Fruit fly (Drosophila melanogaster) ovary, adult (tissue): ENCODE data around the gene Lip3.

ENCODE experiments used
- CG17801 ChIP-seq: fragments of 200-800 bp; optimal IDR thresholded peaks from 2 replicates; lab custom pipeline; 2019; ENCODE audit warnings: missing biosample characterization, mild to moderate bottlenecking, missing genetic modification characterization, moderate library complexity; ENCODE audit not compliant: partially characterized antibody

The Lip3 gene

dm6 chr3R:13388160-13388870 lies 16.6 kb upstream of the Lip3 start, which contains the start of gene CG9799:
CG9799 (minus strand) TSS chr3R:13388709.
- no peak for TF ChIP-seq CG17801 (GFP tag; lab: Kevin White, UChicago)

- TF ChIP-seq CG17801 (GFP tag; lab: Kevin White, UChicago), result no peak
These were observed 13.4 kb upstream of the Lip3 start for dm6 chr3R:13385105-13385504.

DNA sequence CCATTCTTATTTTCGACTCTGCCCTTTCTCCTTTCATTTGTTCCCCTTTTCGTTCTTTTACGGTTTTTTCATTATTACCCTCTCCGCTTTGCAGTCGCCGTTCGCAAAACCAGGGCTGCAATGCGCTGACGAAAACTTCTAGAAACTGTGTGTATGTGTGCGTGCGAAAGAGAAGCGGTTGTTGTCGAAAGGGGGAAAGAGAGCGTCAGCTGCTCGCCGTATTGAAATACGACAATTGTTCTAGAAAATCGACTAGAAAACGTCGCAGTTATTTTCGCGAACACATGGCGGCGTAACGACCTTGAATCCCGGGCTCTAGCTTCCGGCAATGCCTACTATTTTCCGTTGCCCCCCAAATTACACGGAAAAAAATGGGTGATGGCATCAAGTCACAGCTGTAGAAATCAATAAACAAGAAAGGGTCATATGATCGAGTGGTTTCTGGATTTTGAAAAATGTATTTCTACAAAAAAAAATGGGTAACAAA lies 11.0 kb upstream of the Lip3 start:
- TF ChIP-seq CG17801 (GFP tag; lab: Kevin White, UChicago), result peak; percentile 48

- TF ChIP-seq CG17801 (GFP tag; lab: Kevin White, UChicago), result peak; percentile 27
These were observed 10.2 kb upstream of the Lip3 start, which contains the start of the genes mRpS21 and Droj2 for dm6 chr3R:13381744-13382435. mRpS21 (minus strand) TSS chr3R:13381809. Droj2 (plus strand) TSS chr3R:13382106.

DNA sequence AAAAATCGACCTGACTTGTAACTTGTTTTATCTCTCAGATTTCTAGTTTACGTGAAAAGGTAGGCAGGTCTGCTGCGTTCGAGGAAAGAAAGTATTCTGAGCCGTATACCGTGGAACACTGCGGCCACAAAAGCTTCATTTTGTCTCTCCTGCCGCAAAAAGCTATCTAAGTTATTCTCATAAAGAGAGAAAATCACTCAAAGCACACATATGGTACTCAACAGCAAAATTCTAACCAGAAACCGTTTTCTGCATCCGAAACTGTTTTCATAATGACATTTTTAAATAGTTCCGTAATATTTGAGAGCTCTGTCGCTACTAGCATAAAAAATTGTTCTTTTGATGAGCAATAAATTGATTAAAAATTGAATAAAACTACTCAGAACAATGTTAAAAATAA lies 8.0 kb upstream of the Lip3 start, which contains the start of the genes CG9813 and CG8870:
Gene CG9813 (minus strand): TSS at position 101 of the 400 bp plus-strand sequence.
Gene CG8870 (plus strand): TSS at position 168 of the 400 bp plus-strand sequence.
- no peak for TF ChIP-seq CG17801 (GFP tag; lab: Kevin White, UChicago)

DNA sequence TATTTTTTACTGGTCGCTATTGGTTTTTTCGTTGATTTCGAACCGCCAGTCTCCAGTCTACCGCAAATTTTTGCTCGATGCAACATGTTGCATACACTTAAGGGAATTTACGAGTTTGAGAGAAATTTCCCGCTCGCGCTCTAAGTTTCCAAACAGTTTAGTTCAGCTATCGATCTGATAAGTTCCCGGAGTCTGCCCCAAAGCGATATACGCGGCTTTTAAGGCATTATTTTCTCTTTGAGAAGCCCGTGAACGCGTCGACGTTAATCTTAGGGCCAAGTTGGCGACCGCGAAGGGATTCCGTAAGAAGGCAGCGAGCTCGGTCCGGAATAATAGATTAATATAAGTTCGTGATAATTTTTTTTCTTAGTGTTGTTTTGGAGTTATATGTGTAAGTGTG lies 3.2 kb upstream of the Lip3 start:
- no peak for TF ChIP-seq CG17801 (GFP tag; lab: Kevin White, UChicago)

dm6 chr3R:13369348-13369747 lies 2.4 kb downstream of the Lip3 start, which contains the start of gene CheA87a:
CheA87a (plus strand) TSS chr3R:13369648.
- no peak for TF ChIP-seq CG17801 (GFP tag; lab: Kevin White, UChicago)

DNA sequence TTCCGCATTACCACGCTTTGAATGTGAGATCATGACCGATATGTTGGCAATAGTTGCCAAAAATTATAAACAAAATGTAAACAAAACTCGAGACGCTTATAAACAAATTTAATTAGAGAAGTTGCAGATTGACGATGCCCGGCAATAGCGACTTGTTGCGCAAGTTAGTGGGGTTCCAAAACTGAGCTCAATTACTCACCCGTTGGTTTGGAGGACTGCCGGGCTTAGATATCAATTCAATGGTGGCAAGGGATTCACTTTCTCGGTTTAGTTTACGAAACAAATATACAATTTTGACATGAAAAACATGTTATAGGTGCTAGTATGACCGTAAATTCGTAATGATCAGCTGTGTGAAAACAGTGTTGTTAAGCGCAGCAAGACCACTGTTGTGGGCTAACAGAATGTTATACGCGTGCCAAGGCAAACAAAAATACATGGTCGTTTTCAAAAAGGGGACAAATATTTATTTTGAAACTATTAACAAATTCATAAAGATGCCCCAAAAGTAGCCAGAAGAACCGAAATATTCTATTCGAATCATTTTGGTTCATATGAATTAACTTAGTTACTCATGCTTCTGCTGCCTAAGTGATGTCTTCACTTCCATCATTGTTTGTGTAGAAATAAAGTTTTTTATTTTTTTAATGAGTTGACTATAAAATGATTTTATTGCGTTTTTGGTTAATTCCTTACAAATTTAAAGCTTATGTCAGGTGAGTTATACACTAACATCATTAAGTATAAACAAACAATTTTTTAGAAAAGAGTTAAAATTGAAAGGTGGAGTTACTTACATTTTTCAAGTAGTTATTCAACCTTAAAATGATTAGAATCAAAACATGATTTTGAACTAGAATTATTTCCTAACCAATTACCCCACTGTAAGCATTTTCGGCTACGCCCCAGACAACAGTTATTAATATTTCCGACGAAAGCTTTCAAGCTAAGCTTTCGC lies 4.9 kb downstream of the Lip3 start, which contains the start of gene Elp6:
Gene Elp6 (minus strand): TSS at position 350 of the 958 bp plus-strand sequence.
- peak; percentile 36 for TF ChIP-seq CG17801 (GFP tag; lab: Kevin White, UChicago)

dm6 chr3R:13365665-13366414 lies 5.9 kb downstream of the Lip3 start:
- no peak for TF ChIP-seq CG17801 (GFP tag; lab: Kevin White, UChicago)

DNA sequence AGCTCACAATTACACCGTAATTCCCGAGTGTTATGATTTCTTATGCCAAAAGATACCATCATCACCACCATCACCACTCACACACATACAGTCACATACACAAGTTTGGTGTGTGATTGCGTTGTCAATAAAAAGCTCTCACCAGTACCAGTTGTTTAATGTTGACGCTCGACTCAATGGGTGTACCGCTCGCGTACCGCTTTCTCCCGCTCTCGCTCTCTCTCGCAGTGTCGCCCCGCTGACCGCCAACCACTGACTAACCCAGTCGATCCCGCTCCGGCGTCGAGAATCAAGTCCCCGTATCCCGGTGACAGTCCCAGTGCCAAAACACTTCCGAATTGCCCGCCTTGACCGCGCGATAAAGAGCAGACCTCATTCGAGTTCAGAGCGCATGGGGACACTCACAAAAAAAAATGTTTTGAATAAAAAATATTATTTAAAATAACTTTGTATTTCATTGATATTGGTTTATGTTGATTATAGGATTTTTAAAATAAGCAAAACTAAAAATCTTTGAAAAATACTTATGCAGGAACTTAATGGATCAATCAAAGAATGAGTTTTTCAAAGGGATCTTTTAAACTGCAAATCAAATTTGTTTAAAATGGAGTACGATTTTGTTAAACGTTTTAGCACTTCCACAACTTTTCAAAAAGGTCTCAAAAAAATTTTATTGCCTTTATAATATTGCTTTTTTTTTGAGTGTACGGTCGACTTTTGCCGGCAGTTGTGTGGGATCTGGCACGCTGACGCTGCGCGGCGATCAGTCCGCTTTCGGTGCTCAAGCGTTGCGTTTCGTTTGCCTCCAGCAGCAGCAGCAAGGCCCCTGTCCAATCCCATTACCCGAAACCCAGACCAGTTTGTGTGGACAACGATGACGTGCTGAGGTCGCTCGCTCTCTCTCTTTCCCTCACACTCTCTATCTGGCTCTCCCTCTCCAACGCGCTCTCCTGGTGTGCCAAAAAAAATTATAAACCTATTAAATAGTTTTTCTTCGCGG lies 7.2 kb downstream of the Lip3 start, which contains the start of gene Dic1:
Gene Dic1 (plus strand): TSS at position 764 of the 1,000 bp plus-strand sequence.
- TF ChIP-seq CG17801 (GFP tag; lab: Kevin White, UChicago), result peak; percentile 95

- no peak for TF ChIP-seq CG17801 (GFP tag; lab: Kevin White, UChicago)
These were observed 8.2 kb downstream of the Lip3 start for dm6 chr3R:13363347-13363994.

- no peak for TF ChIP-seq CG17801 (GFP tag; lab: Kevin White, UChicago)
These were observed 11.6 kb downstream of the Lip3 start for dm6 chr3R:13360108-13360507.
